Worm (Caenorhabditis elegans) whole organism, L4 larva: Measurements from ENCODE around the gene fmo-4.

Source experiments
- T20F7.1 ChIP-seq: fragments of 200-800 bp; sonication (Bioruptor generic); optimal IDR thresholded peaks from 2 replicates; lab custom pipeline; 2018; ENCODE audit warnings: mild to moderate bottlenecking, missing genetic modification characterization, missing compliant biosample characterization
- aha-1 ChIP-seq: fragments of 150-350 bp; peaks from one replicate; lab custom pipeline; 2014; ENCODE audit warnings: missing biosample characterization, missing genetic modification characterization
- ama-1 ChIP-seq: fragments of 150-350 bp; optimal IDR thresholded peaks from 2 replicates; lab custom pipeline; 2014; ENCODE audit warnings: inconsistent platforms, mixed read lengths
- dmd-9 ChIP-seq: fragments of 200-800 bp; sonication (Bioruptor generic); IDR thresholded peaks from 2 replicates; pipeline ENCODE4 v1.3.6; 2022; ENCODE audit warnings: missing genetic modification reagents, missing genetic modification characterization, missing compliant biosample characterization
- fkh-10 ChIP-seq: fragments of 150-350 bp; optimal IDR thresholded peaks from 2 replicates; lab custom pipeline; 2014; ENCODE audit warnings: missing biosample characterization, missing genetic modification reagents, missing genetic modification characterization
- nhr-28 ChIP-seq: fragments of 150-350 bp; optimal IDR thresholded peaks from 2 replicates; lab custom pipeline; 2014; ENCODE audit warnings: missing biosample characterization, missing genetic modification characterization
- nhr-77 ChIP-seq: fragments of 150-350 bp; optimal IDR thresholded peaks from 2 replicates; lab custom pipeline; 2014; ENCODE audit warnings: missing biosample characterization, missing genetic modification characterization
- pha-4 ChIP-seq, 2 experiments: fragments of 150-350 bp in 1 of 2; fragments of 200-800 bp in 1 of 2; sonication (Bioruptor generic) in 1 of 2; IDR thresholded peaks in 1 of 2; optimal IDR thresholded peaks in 1 of 2; 2 replicates each; pipeline versions ENCODE4 v1.3.6 to Lab custom; 2014 to 2022; ENCODE audit warnings: missing genetic modification characterization in 2 of 2, missing genetic modification reagents in 2 of 2, missing biosample characterization in 1 of 2, missing compliant biosample characterization in 1 of 2
- snpc-4 ChIP-seq: fragments of 150-350 bp; optimal IDR thresholded peaks from 2 replicates; lab custom pipeline; 2014; ENCODE audit warnings: missing biosample characterization, missing genetic modification characterization
- zag-1 ChIP-seq: fragments of 150-350 bp; optimal IDR thresholded peaks from 2 replicates; lab custom pipeline; 2014; ENCODE audit warnings: missing biosample characterization, missing genetic modification characterization
- zip-2 ChIP-seq: fragments of 150-350 bp; optimal IDR thresholded peaks from 2 replicates; lab custom pipeline; 2014; ENCODE audit warnings: missing biosample characterization, missing genetic modification characterization

- TF ChIP-seq zag-1 = no peak
- no peak for TF ChIP-seq T20F7.1 (GFP tag; lab: Kevin White, UChicago)
- TF ChIP-seq nhr-28 = no peak
- no peak for TF ChIP-seq fkh-10 (GFP tag; lab: Kevin White, UChicago)
- TF ChIP-seq dmd-9 (GFP tag; lab: Robert Waterston, UW) = no peak
- 0 out of 2 replicates have a peak, but pooled peaks have one; percentile 16 for TF ChIP-seq pha-4 (GFP tag; IDR thresholded peaks at IDR 0.05; lab: Robert Waterston, UW)
- no peak for TF ChIP-seq pha-4 (tag; optimal IDR thresholded peaks at IDR 0.05; lab: Kevin White, UChicago)
- no peak for TF ChIP-seq aha-1 (tag; lab: Kevin White, UChicago)
- TF ChIP-seq snpc-4 (tag; lab: Kevin White, UChicago) = no peak
- TF ChIP-seq zip-2 (tag; lab: Kevin White, UChicago) = no peak
- TF ChIP-seq nhr-77 (tag; lab: Kevin White, UChicago) = no peak
- TF ChIP-seq ama-1 (lab: Kevin White, UChicago) = no peak
Observed at ce11 chrV:13624424-13624823, 17.9 kb upstream of the fmo-4 start, which contains the start of gene F53F4.11.
